Worm (Caenorhabditis elegans): Measurements from ENCODE around the gene plx-1.

The plx-1 gene

DNA sequence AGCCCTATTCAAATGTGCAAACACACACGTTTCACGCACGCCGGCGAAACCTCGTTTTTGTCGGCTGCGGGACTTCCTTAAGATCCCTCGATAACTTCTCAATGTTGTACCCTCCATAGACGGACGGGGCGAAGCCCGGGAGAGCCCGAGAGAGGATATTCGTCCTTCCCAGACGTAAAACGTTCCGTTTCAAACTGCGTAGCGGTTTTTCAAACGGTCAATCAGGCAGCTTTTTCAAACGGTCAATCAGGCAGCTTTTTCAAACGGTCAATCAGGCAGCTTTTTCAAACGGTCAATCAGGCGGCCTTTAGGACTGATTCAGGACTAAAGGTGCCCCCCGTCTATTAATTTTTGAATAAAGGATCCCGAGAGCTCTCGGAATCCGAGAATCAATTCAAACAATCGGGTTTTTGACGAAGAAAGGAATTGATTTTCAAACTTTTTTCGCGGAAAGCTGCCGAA is 31.9 kb downstream of the plx-1 start (continued):
- TF ChIP-seq arid-1 (GFP tag; conservative IDR thresholded peaks at IDR 0.05), result peak; percentile 76
- TF ChIP-seq nhr-237 (tag; optimal IDR thresholded peaks at IDR 0.05), result no peak
- TF ChIP-seq unc-130 (GFP tag; optimal IDR thresholded peaks at IDR 0.05), result peak; percentile 86
- no peak for TF ChIP-seq nhr-11 (tag; optimal IDR thresholded peaks at IDR 0.05)
- no peak for TF ChIP-seq ZK337.2 (GFP tag; IDR thresholded peaks at IDR 0.05)
- no peak for TF ChIP-seq unc-62 (GFP tag; optimal IDR thresholded peaks at IDR 0.05 in 1 of 2)
- no peak for TF ChIP-seq unc-62 (tag; optimal IDR thresholded peaks at IDR 0.05)
- no peak for TF ChIP-seq hlh-30 (tag; optimal IDR thresholded peaks at IDR 0.05; ENCODE audit: insufficient read depth)
- TF ChIP-seq lir-3 (tag; optimal IDR thresholded peaks at IDR 0.05), result no peak
- TF ChIP-seq mdt-29 (GFP tag; IDR thresholded peaks at IDR 0.05), result peak; percentile 82
- TF ChIP-seq Y48G9A.11 (GFP tag; IDR thresholded peaks at IDR 0.05), result peak; percentile 88
- peak; percentile 32 for TF ChIP-seq mes-2 (tag; optimal IDR thresholded peaks at IDR 0.05; ENCODE audit: poor library complexity, severe bottlenecking)
- TF ChIP-seq saeg-2 (GFP tag; IDR thresholded peaks at IDR 0.05), result no peak
- peak; percentile 25 for TF ChIP-seq R02D3.7 (tag; optimal IDR thresholded peaks at IDR 0.05)
- TF ChIP-seq rbr-2 (tag; optimal IDR thresholded peaks at IDR 0.05), result no peak
- TF ChIP-seq spr-3 (GFP tag; optimal IDR thresholded peaks at IDR 0.05), result peak; percentile 43
- TF ChIP-seq Y105C5A.15 (GFP tag; IDR thresholded peaks at IDR 0.05), result 0 out of 2 replicates have a peak, but pooled peaks have one; percentile 23
- TF ChIP-seq attf-4 (tag; optimal IDR thresholded peaks at IDR 0.05), result no peak
- TF ChIP-seq nhr-102 (tag; optimal IDR thresholded peaks at IDR 0.05), result peak; percentile 47
- TF ChIP-seq zfp-2 (tag; optimal IDR thresholded peaks at IDR 0.05), result no peak
- no peak for TF ChIP-seq jun-1 (tag; optimal IDR thresholded peaks at IDR 0.05)
- 0 out of 2 replicates have a peak, but pooled peaks have one; percentile 23 for TF ChIP-seq nhr-42 (GFP tag; IDR thresholded peaks at IDR 0.05)
- TF ChIP-seq T26A8.4 (GFP tag; IDR thresholded peaks at IDR 0.05), result peak; percentile 85
- TF ChIP-seq daf-16 (GFP tag; optimal IDR thresholded peaks at IDR 0.05), result no peak
- TF ChIP-seq daf-16 (tag; optimal IDR thresholded peaks at IDR 0.05), result peak; percentile 30
- TF ChIP-seq ceh-28 (tag; optimal IDR thresholded peaks at IDR 0.05), result no peak
- no peak for TF ChIP-seq nhr-6 (tag; optimal IDR thresholded peaks at IDR 0.05)
- TF ChIP-seq nhr-48 (tag; optimal IDR thresholded peaks at IDR 0.05), result no peak
- TF ChIP-seq unc-39 (tag; optimal IDR thresholded peaks at IDR 0.05), result no peak
- no peak for TF ChIP-seq lin-29 (GFP tag; IDR thresholded peaks at IDR 0.05)
- TF ChIP-seq lim-7 (GFP tag; IDR thresholded peaks at IDR 0.05), result 0 out of 2 replicates have a peak, but pooled peaks have one; percentile 69
- no peak for TF ChIP-seq madf-5 (GFP tag; IDR thresholded peaks at IDR 0.05)
- no peak for TF ChIP-seq daf-8 (GFP tag; IDR thresholded peaks at IDR 0.05)
- no peak for TF ChIP-seq ztf-11 (tag; optimal IDR thresholded peaks at IDR 0.05)

DNA sequence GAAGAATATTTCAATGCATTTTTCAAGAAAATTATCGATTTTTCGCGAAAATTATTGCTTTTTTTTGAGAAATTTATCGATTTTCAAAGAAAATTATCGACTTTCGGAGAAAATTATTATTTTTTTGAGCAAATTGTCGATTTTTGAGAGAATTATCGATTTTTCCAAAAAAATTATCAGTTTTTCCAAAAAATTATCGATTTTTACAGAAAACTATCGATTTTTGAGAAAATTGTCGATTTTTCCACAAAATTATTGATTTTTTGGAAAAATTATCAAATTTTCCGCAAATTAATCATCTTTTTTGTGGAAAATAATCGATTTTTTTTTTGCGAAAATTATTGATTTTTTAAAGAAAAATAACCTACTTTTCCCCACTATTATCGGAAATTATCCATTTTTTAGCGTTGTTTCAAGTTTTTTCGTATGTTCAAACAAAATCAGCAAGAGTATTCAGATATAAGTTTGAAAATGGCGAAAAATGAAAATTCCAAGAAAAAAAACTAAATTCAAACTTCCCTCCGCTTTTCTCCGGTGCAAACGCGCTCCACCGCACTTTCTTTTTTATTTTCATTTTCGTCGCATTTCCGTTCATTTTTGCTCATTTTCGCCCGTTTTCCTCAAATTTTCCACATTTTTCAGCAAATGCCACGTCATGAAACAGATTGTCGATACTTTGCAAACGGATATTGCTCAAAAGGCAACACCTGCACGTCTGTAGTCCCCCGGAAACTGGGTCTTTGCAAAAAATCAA is 32.5 kb downstream of the plx-1 start, which contains the start of gene lep-2:
Gene lep-2, plus strand, starts transcription at position 637 of the 754 bp plus-strand sequence.
- TF ChIP-seq F10B5.3 (tag; optimal IDR thresholded peaks at IDR 0.05) (no peak), lin-15B (tag; optimal IDR thresholded peaks at IDR 0.05) (no peak), ztf-11 (tag; optimal IDR thresholded peaks at IDR 0.05) (no peak), nhr-111 (GFP tag; optimal IDR thresholded peaks at IDR 0.05) (no peak), D1046.2 (GFP tag; IDR thresholded peaks at IDR 0.05) (no peak), ZK337.2 (GFP tag; IDR thresholded peaks at IDR 0.05) (no peak), ceh-28 (tag; optimal IDR thresholded peaks at IDR 0.05) (peak; percentile 87), dve-1 (tag; optimal IDR thresholded peaks at IDR 0.05; ENCODE audit: insufficient read depth) (no peak), nhr-237 (tag; optimal IDR thresholded peaks at IDR 0.05) (no peak), F49E8.2 (tag; optimal IDR thresholded peaks at IDR 0.05; ENCODE audit: borderline replicate concordance) (no peak), nhr-28 (tag; optimal IDR thresholded peaks at IDR 0.05) (no peak), mdt-29 (GFP tag; IDR thresholded peaks at IDR 0.05) (no peak), ceh-20 (GFP tag; IDR thresholded peaks at IDR 0.05) (no peak), R02D3.7 (tag; optimal IDR thresholded peaks at IDR 0.05) (no peak), snpc-1.2 (GFP tag; IDR thresholded peaks at IDR 0.05) (no peak), egl-43 (GFP tag; IDR thresholded peaks at IDR 0.05) (no peak), T26A8.4 (GFP tag; IDR thresholded peaks at IDR 0.05) (no peak), fkh-10 (GFP tag; optimal IDR thresholded peaks at IDR 0.05) (no peak), dmd-8 (GFP tag; IDR thresholded peaks at IDR 0.05) (no peak), hmg-1.1 (GFP tag; IDR thresholded peaks at IDR 0.05) (0 out of 2 replicates have a peak, but pooled peaks have one; percentile 26), daf-12 (tag; optimal IDR thresholded peaks at IDR 0.05) (no peak), zag-1 (tag; optimal IDR thresholded peaks at IDR 0.05) (no peak), nhr-48 (tag; optimal IDR thresholded peaks at IDR 0.05) (no peak), nhr-25 (tag; optimal IDR thresholded peaks at IDR 0.05; ENCODE audit: borderline replicate concordance, insufficient read depth) (no peak)

All from whole organism, L4 larva.